Fruit fly (Drosophila melanogaster) whole organism, embryonic: ENCODE data around the gene CG12075.

ENCODE experiments used
- Aef1 ChIP-seq: fragments of 200-800 bp; sonication (Bioruptor generic); IDR thresholded peaks from 3 replicates; pipeline ENCODE4 v1.3.6; 2022; ENCODE audit warnings: missing biosample characterization, missing genetic modification characterization
- Awh ChIP-seq: fragments of 200-800 bp; sonication (Bioruptor generic); IDR thresholded peaks from 2 replicates; pipeline ENCODE4, ENCODE4 v1.3.6; 2022; ENCODE audit warnings: missing biosample characterization, missing genetic modification characterization
- BEAF-32 ChIP-seq: fragments of 200-800 bp; sonication (Bioruptor generic); optimal IDR thresholded peaks from 3 replicates; lab custom pipeline; 2017; ENCODE audit warnings: missing biosample characterization, missing genetic modification characterization, mild to moderate bottlenecking, moderate library complexity, missing genetic modification reagents
- Blimp-1 ChIP-seq: fragments of 200-800 bp; sonication (Bioruptor generic); optimal IDR thresholded peaks from 3 replicates; lab custom pipeline; 2018; ENCODE audit warnings: missing biosample characterization, missing genetic modification characterization, mild to moderate bottlenecking, moderate library complexity, missing genetic modification reagents
- BtbVII ChIP-seq: fragments of 200-800 bp; sonication (Bioruptor generic); optimal IDR thresholded peaks from 3 replicates; lab custom pipeline; 2017; ENCODE audit warnings: missing biosample characterization, mild to moderate bottlenecking, missing genetic modification characterization
- CG10654 ChIP-seq: fragments of 200-800 bp; sonication (Bioruptor generic); optimal IDR thresholded peaks from 2 replicates; lab custom pipeline; 2016; ENCODE audit warnings: missing biosample characterization, missing genetic modification characterization
- CG11723 ChIP-seq: fragments of 200-800 bp; sonication (Bioruptor generic); optimal IDR thresholded peaks from 2 replicates; lab custom pipeline; 2017; ENCODE audit warnings: missing biosample characterization, mild to moderate bottlenecking, missing genetic modification characterization
- CG12071 ChIP-seq: fragments of 200-800 bp; sonication (Bioruptor generic); optimal IDR thresholded peaks from 3 replicates; lab custom pipeline; 2018; ENCODE audit warnings: missing biosample characterization, mild to moderate bottlenecking, missing genetic modification characterization
- CG1233 ChIP-seq: fragments of 200-800 bp; sonication (Bioruptor generic); optimal IDR thresholded peaks from 4 replicates; lab custom pipeline; 2018; ENCODE audit warnings: missing biosample characterization, mild to moderate bottlenecking, missing genetic modification characterization
- CG13287 ChIP-seq: fragments of 200-800 bp; sonication (Bioruptor generic); IDR thresholded peaks from 2 replicates; pipeline ENCODE4 v1.3.6; 2022; ENCODE audit warnings: missing biosample characterization, missing genetic modification characterization; ENCODE audit not compliant: partially characterized antibody
- CG13775 ChIP-seq: fragments of 200-800 bp; sonication (Bioruptor generic); optimal IDR thresholded peaks from 3 replicates; lab custom pipeline; 2017; ENCODE audit warnings: missing biosample characterization, mild to moderate bottlenecking, missing genetic modification characterization
- CG14050 ChIP-seq: fragments of 200-800 bp; sonication (Bioruptor generic); IDR thresholded peaks from 3 replicates; pipeline ENCODE4 v1.3.6; 2022; ENCODE audit warnings: missing biosample characterization, missing genetic modification characterization
- CG14667 ChIP-seq: fragments of 200-800 bp; sonication (Bioruptor generic); IDR thresholded peaks from 2 replicates; pipeline ENCODE4 v1.3.6; 2022; ENCODE audit warnings: missing biosample characterization, missing genetic modification characterization
- CG15011 ChIP-seq: fragments of 200-800 bp; sonication (Bioruptor generic); optimal IDR thresholded peaks from 3 replicates; lab custom pipeline; 2018; ENCODE audit warnings: missing biosample characterization, mild to moderate bottlenecking, missing genetic modification characterization
- CG2678 ChIP-seq: fragments of 200-800 bp; sonication (Bioruptor generic); optimal IDR thresholded peaks from 3 replicates; lab custom pipeline; 2019; ENCODE audit warnings: missing biosample characterization, mild to moderate bottlenecking, missing genetic modification characterization, moderate library complexity
- CG2875 ChIP-seq: fragments of 200-800 bp; sonication (Bioruptor generic); optimal IDR thresholded peaks from 2 replicates; lab custom pipeline; 2017; ENCODE audit warnings: missing biosample characterization, mild to moderate bottlenecking, missing genetic modification characterization, missing genetic modification reagents
- CG33213 ChIP-seq: fragments of 200-800 bp; sonication (Bioruptor generic); optimal IDR thresholded peaks from 3 replicates; lab custom pipeline; 2016; ENCODE audit warnings: missing biosample characterization, missing genetic modification characterization
- CG3407 ChIP-seq: fragments of 200-800 bp; sonication (Bioruptor generic); optimal IDR thresholded peaks from 2 replicates; lab custom pipeline; 2018; ENCODE audit warnings: missing biosample characterization, mild to moderate bottlenecking, missing genetic modification characterization
- CG3838 ChIP-seq: fragments of 200-800 bp; sonication (Bioruptor generic); optimal IDR thresholded peaks from 3 replicates; lab custom pipeline; 2016; ENCODE audit warnings: missing biosample characterization, missing genetic modification characterization
- CG4282 ChIP-seq: fragments of 200-800 bp; sonication (Bioruptor generic); optimal IDR thresholded peaks from 2 replicates; lab custom pipeline; 2016; ENCODE audit warnings: missing biosample characterization, missing genetic modification characterization
- CG4617 ChIP-seq: fragments of 200-800 bp; sonication (Bioruptor generic); optimal IDR thresholded peaks from 3 replicates; lab custom pipeline; 2016; ENCODE audit warnings: missing biosample characterization, missing genetic modification characterization, borderline replicate concordance
- CG4707 ChIP-seq: fragments of 200-800 bp; sonication (Bioruptor generic); optimal IDR thresholded peaks from 2 replicates; lab custom pipeline; 2018; ENCODE audit warnings: missing biosample characterization, mild to moderate bottlenecking, missing genetic modification characterization, moderate library complexity
- CG8089 ChIP-seq: fragments of 200-800 bp; sonication (Bioruptor generic); optimal IDR thresholded peaks from 3 replicates; lab custom pipeline; 2016; ENCODE audit warnings: missing biosample characterization, missing genetic modification characterization
- CG9876 ChIP-seq: fragments of 200-800 bp; sonication (Bioruptor generic); optimal IDR thresholded peaks from 2 replicates; lab custom pipeline; 2016; ENCODE audit warnings: missing biosample characterization, missing genetic modification characterization
- CTCF ChIP-seq: fragments of 200-800 bp; sonication (Bioruptor generic); optimal IDR thresholded peaks from 2 replicates; lab custom pipeline; 2017; ENCODE audit warnings: missing biosample characterization, mild to moderate bottlenecking, missing genetic modification characterization, moderate library complexity
- Dip3 ChIP-seq: fragments of 200-800 bp; sonication (Bioruptor generic); optimal IDR thresholded peaks from 3 replicates; lab custom pipeline; 2016; ENCODE audit warnings: missing biosample characterization, missing genetic modification characterization
- Fer2 ChIP-seq: fragments of 200-800 bp; sonication (Bioruptor generic); optimal IDR thresholded peaks from 2 replicates; lab custom pipeline; 2018; ENCODE audit warnings: missing biosample characterization, mild to moderate bottlenecking, missing genetic modification characterization, moderate library complexity
- Hand ChIP-seq: fragments of 200-800 bp; sonication (Bioruptor generic); optimal IDR thresholded peaks from 2 replicates; lab custom pipeline; 2017; ENCODE audit warnings: mild to moderate bottlenecking, missing biosample characterization, missing genetic modification reagents, missing genetic modification characterization
- Hr39 ChIP-seq: fragments of >200 bp; optimal IDR thresholded peaks from 2 replicates; lab custom pipeline; 2017
- Meics ChIP-seq: fragments of 200-800 bp; sonication (Bioruptor generic); optimal IDR thresholded peaks from 2 replicates; lab custom pipeline; 2017; ENCODE audit warnings: missing biosample characterization, mild to moderate bottlenecking, missing genetic modification characterization
- Ravus ChIP-seq: fragments of 200-800 bp; sonication (Bioruptor generic); IDR thresholded peaks from 2 replicates; pipeline ENCODE4 v1.3.6; 2022; ENCODE audit warnings: missing biosample characterization, missing genetic modification characterization
- Spps ChIP-seq: fragments of 200-800 bp; sonication (Bioruptor generic); optimal IDR thresholded peaks from 2 replicates; lab custom pipeline; 2018; ENCODE audit warnings: missing biosample characterization, mild to moderate bottlenecking, missing genetic modification characterization
- Usf ChIP-seq: fragments of 200-800 bp; sonication (Bioruptor generic); optimal IDR thresholded peaks from 2 replicates; lab custom pipeline; 2017; ENCODE audit warnings: missing genotype, missing biosample characterization, missing genetic modification characterization
- Xbp1 ChIP-seq: fragments of 200-800 bp; sonication (Bioruptor generic); optimal IDR thresholded peaks from 3 replicates; lab custom pipeline; 2016; ENCODE audit warnings: missing biosample characterization, mild to moderate bottlenecking, missing genetic modification characterization
- bowl ChIP-seq: fragments of 200-800 bp; sonication (Bioruptor generic); IDR thresholded peaks from 2 replicates; pipeline ENCODE4 v1.3.6; 2022; ENCODE audit warnings: missing biosample characterization, missing genetic modification characterization
- cad ChIP-seq: fragments of >200 bp; optimal IDR thresholded peaks from 2 replicates; lab custom pipeline; 2017; ENCODE audit warnings: missing biosample characterization, missing genetic modification characterization
- croc ChIP-seq: fragments of 200-800 bp; sonication (Bioruptor generic); conservative IDR thresholded peaks from 3 replicates; pipeline ENCODE4 v1.3.6; 2022; ENCODE audit warnings: missing biosample characterization, missing genetic modification characterization
- dati ChIP-seq: fragments of 200-800 bp; sonication (Bioruptor generic); IDR thresholded peaks from 2 replicates; pipeline ENCODE4 v1.3.6; 2022; ENCODE audit warnings: missing biosample characterization, missing genetic modification characterization
- dm ChIP-seq: fragments of 200-800 bp; sonication (Bioruptor generic); optimal IDR thresholded peaks from 3 replicates; lab custom pipeline; 2016; ENCODE audit warnings: missing biosample characterization, missing genetic modification characterization
- esg ChIP-seq: fragments of 200-800 bp; sonication (Bioruptor generic); conservative IDR thresholded peaks from 2 replicates; pipeline ENCODE4 v1.3.6; 2022; ENCODE audit warnings: missing biosample characterization, missing genetic modification characterization
- eve ChIP-seq, 2 experiments: fragments of >200 bp; optimal IDR thresholded peaks; 2 replicates each; lab custom pipeline; 2017; ENCODE audit warnings: missing biosample characterization in 2 of 2, missing genetic modification characterization in 2 of 2
- gcm ChIP-seq: fragments of 200-800 bp; sonication (Bioruptor generic); optimal IDR thresholded peaks from 2 replicates; lab custom pipeline; 2019; ENCODE audit warnings: missing biosample characterization, mild to moderate bottlenecking, missing genetic modification characterization, moderate library complexity
- luna ChIP-seq: fragments of 200-800 bp; sonication (Bioruptor generic); optimal IDR thresholded peaks from 2 replicates; lab custom pipeline; 2016; ENCODE audit warnings: missing biosample characterization, missing genetic modification characterization
- oc ChIP-seq: fragments of 200-800 bp; sonication (Bioruptor generic); optimal IDR thresholded peaks from 2 replicates; lab custom pipeline; 2018; ENCODE audit warnings: missing biosample characterization, mild to moderate bottlenecking, missing genetic modification characterization, moderate library complexity
- repo ChIP-seq: fragments of 200-800 bp; sonication (Bioruptor generic); optimal IDR thresholded peaks from 2 replicates; lab custom pipeline; 2016; ENCODE audit warnings: missing biosample characterization, missing genetic modification characterization
- ro ChIP-seq: fragments of 200-800 bp; sonication (Bioruptor generic); IDR thresholded peaks from 2 replicates; pipeline ENCODE4 v1.3.6; 2022; ENCODE audit warnings: missing biosample characterization, missing genetic modification characterization
- sens ChIP-seq: fragments of 200-800 bp; sonication (Bioruptor generic); peaks from one replicate; lab custom pipeline; 2016; ENCODE audit warnings: missing biosample characterization, missing genetic modification characterization
- sim ChIP-seq: fragments of 200-800 bp; sonication (Bioruptor generic); IDR thresholded peaks from 2 replicates; pipeline ENCODE4 v1.3.6; 2022; ENCODE audit warnings: missing biosample characterization, missing genetic modification characterization
- sr ChIP-seq: fragments of 200-800 bp; sonication (Bioruptor generic); IDR thresholded peaks from 3 replicates; pipeline ENCODE4 v1.3.6; 2022; ENCODE audit warnings: missing biosample characterization, missing genetic modification characterization
- tio ChIP-seq: fragments of 200-800 bp; sonication (Bioruptor generic); optimal IDR thresholded peaks from 2 replicates; lab custom pipeline; 2017; ENCODE audit warnings: missing biosample characterization, missing genetic modification characterization, inconsistent platforms
- wek ChIP-seq: fragments of 200-800 bp; sonication (Bioruptor generic); optimal IDR thresholded peaks from 3 replicates; lab custom pipeline; 2018; ENCODE audit warnings: missing biosample characterization, mild to moderate bottlenecking, missing genetic modification characterization, moderate library complexity
- zf30C ChIP-seq: fragments of 200-800 bp; sonication (Bioruptor generic); optimal IDR thresholded peaks from 3 replicates; lab custom pipeline; 2018; ENCODE audit warnings: missing biosample characterization, mild to moderate bottlenecking, missing genetic modification characterization

Gene CG12075

DNA sequence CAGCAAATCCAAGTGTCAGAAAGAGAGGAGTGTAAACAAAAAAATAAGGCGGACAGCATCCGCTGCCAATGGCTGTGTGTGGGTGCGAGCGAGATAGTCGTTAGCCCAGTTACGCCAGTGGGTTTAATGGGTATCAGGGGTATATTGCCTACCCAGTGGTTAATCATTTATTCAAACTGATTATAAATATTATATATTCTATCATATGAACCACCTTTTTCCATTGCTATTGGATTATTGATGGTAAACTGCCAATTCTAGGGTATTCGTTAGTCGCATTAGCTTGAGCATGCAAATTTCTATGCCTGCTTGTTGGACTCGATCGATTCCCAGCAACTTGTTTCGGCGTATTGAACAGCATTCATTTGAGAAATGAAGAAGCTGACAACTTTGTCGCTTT lies 58.0 kb downstream of the CG12075 start (continued):
- TF ChIP-seq cad, result no peak
- peak; percentile 79 for TF ChIP-seq CG15011 (GFP tag; lab: Kevin White, UChicago)
- TF ChIP-seq Ravus, result peak; percentile 90
- no peak for TF ChIP-seq CG4282 (GFP tag; lab: Kevin White, UChicago)
- TF ChIP-seq sr (GFP tag; lab: Robert Waterston, UW), result peak; percentile 90
- TF ChIP-seq CG12071 (GFP tag; lab: Kevin White, UChicago), result peak; percentile 94
- peak; percentile 89 for TF ChIP-seq CG4707
- TF ChIP-seq Xbp1, result peak; percentile 95
- TF ChIP-seq CG10654 (GFP tag; lab: Kevin White, UChicago), result peak; percentile 87
- TF ChIP-seq eve (GFP tag; optimal IDR thresholded peaks at IDR 0.05; lab: Kevin White, UChicago), result peak in 1 of 2 experiments; percentile 93
- TF ChIP-seq Blimp-1 (GFP tag; lab: Kevin White, UChicago), result peak; percentile 91
- TF ChIP-seq CG3407 (GFP tag; lab: Kevin White, UChicago), result peak; percentile 91
- peak; percentile 45 for TF ChIP-seq dm (GFP tag; lab: Kevin White, UChicago)
- TF ChIP-seq bowl (GFP tag; lab: Robert Waterston, UW), result peak; percentile 87
- peak; percentile 91 for TF ChIP-seq CG11723 (GFP tag; lab: Kevin White, UChicago)
- TF ChIP-seq CG13775, result peak; percentile 85
- peak; percentile 11 for TF ChIP-seq CG9876 (GFP tag; lab: Kevin White, UChicago)
- peak; percentile 95 for TF ChIP-seq Aef1 (GFP tag; lab: Robert Waterston, UW)
- TF ChIP-seq CG8089 (GFP tag; lab: Kevin White, UChicago), result peak; percentile 51
- no peak; the same call in 1 of the 2 replicates for TF ChIP-seq CG13287 (GFP tag; lab: Robert Waterston, UW)
- peak; percentile 54 for TF ChIP-seq repo (GFP tag; lab: Kevin White, UChicago)
- TF ChIP-seq dati (GFP tag; lab: Robert Waterston, UW), result peak; percentile 90
- TF ChIP-seq zf30C (GFP tag; lab: Kevin White, UChicago), result no peak
- peak; percentile 54 for TF ChIP-seq CTCF (GFP tag; lab: Kevin White, UChicago)
- TF ChIP-seq esg (GFP tag; lab: Robert Waterston, UW), result peak; percentile 95
- peak; percentile 97 for TF ChIP-seq Awh (GFP tag; lab: Robert Waterston, UW)
- peak; percentile 91 for TF ChIP-seq CG1233
- TF ChIP-seq CG4617, result peak; percentile 65
- peak; percentile 86 for TF ChIP-seq Usf (GFP tag; lab: Kevin White, UChicago)
- peak; percentile 78 for TF ChIP-seq Spps (tag; lab: Kevin White, UChicago)
- peak; percentile 93 for TF ChIP-seq CG14050 (GFP tag; lab: Robert Waterston, UW)
- peak; percentile 77 for TF ChIP-seq CG3838 (GFP tag; lab: Kevin White, UChicago)
- peak; percentile 90 for TF ChIP-seq gcm (GFP tag; lab: Kevin White, UChicago)
- TF ChIP-seq croc (GFP tag; lab: Robert Waterston, UW), result peak; percentile 93
- TF ChIP-seq CG2678 (tag; lab: Kevin White, UChicago), result peak; percentile 96
- peak; percentile 70 for TF ChIP-seq CG33213 (GFP tag; lab: Kevin White, UChicago)
- TF ChIP-seq wek (GFP tag; lab: Kevin White, UChicago), result peak; percentile 81
- TF ChIP-seq sim (GFP tag; lab: Robert Waterston, UW), result peak; percentile 93
- peak; percentile 91 for TF ChIP-seq oc (tag; lab: Kevin White, UChicago)
- peak; percentile 81 for TF ChIP-seq ro
- peak; percentile 72 for TF ChIP-seq Dip3
- TF ChIP-seq Meics (GFP tag; lab: Kevin White, UChicago), result peak; percentile 94
- TF ChIP-seq sens, result peak; percentile 96
- no peak for TF ChIP-seq luna (GFP tag; lab: Kevin White, UChicago)
- no peak for TF ChIP-seq BEAF-32 (GFP tag; lab: Kevin White, UChicago)
- peak; percentile 88 for TF ChIP-seq BtbVII (GFP tag; lab: Kevin White, UChicago)
- TF ChIP-seq tio (GFP tag; lab: Kevin White, UChicago), result peak; percentile 86
- TF ChIP-seq Hand, result peak; percentile 69
- TF ChIP-seq CG2875 (GFP tag; lab: Kevin White, UChicago), result peak; percentile 90
- peak; percentile 96 for TF ChIP-seq CG14667 (GFP tag; lab: Robert Waterston, UW)
- no peak for TF ChIP-seq Hr39 (lab: Kevin White, UChicago)
- TF ChIP-seq Fer2 (tag; lab: Kevin White, UChicago), result peak; percentile 69
